Worm (Caenorhabditis elegans) whole organism, mixed stage, embryonic: ENCODE results near the gene glr-5.

Experiments used
- blmp-1 ChIP-seq: fragments of 150-350 bp; optimal IDR thresholded peaks from 2 replicates; lab custom pipeline; 2014; ENCODE audit warnings: missing biosample characterization, missing genetic modification characterization
- ces-1 ChIP-seq: fragments of 150-350 bp; optimal IDR thresholded peaks from 2 replicates; lab custom pipeline; 2014; ENCODE audit warnings: missing biosample characterization, missing genetic modification reagents, missing genetic modification characterization
- elt-1 ChIP-seq: sonication (generic microtip); optimal IDR thresholded peaks from 2 replicates; lab custom pipeline; 2017; ENCODE audit warnings: missing genetic modification characterization, mild to moderate bottlenecking, missing compliant biosample characterization, antibody characterized with exemption, moderate library complexity, borderline replicate concordance; ENCODE audit not compliant: insufficient read depth
- sptf-1 ChIP-seq: sonication (generic microtip); optimal IDR thresholded peaks from 2 replicates; lab custom pipeline; 2017; ENCODE audit warnings: mild to moderate bottlenecking, missing genetic modification characterization, moderate library complexity, missing compliant biosample characterization

- TF ChIP-seq elt-1, result no peak
- no peak for TF ChIP-seq ces-1
- TF ChIP-seq blmp-1, result no peak
- no peak for TF ChIP-seq sptf-1 (tag; lab: Kevin White, UChicago)
Observed at ce11 chrV:8736369-8736768, 20.1 kb downstream of the glr-5 start, which contains the start of gene ZC196.3.
